Worm (Caenorhabditis elegans) whole organism, mixed stage, embryonic: Measurements from ENCODE around the gene F26A1.7.

ENCODE experiments used
- unc-39 ChIP-seq: fragments of 150-350 bp; optimal IDR thresholded peaks from 2 replicates; lab custom pipeline; 2014; ENCODE audit warnings: missing biosample characterization, missing genetic modification characterization
- unc-62 ChIP-seq: fragments of 150-350 bp; optimal IDR thresholded peaks from 2 replicates; lab custom pipeline; 2014; ENCODE audit warnings: missing biosample characterization, missing genetic modification reagents, missing genetic modification characterization

ce11 chrIII:4817240-4817639, 2.5 kb downstream of the F26A1.7 start, which contains the start of gene F26A1.4:
- no peak for TF ChIP-seq unc-62 (GFP tag; lab: Kevin White, UChicago)
- no peak for TF ChIP-seq unc-39 (tag; lab: Kevin White, UChicago)
